Fruit fly (Drosophila melanogaster): Measurements from ENCODE around the gene CG33509.

CG33509 gene

dm6 chr2L:21039569-21040159 lies 46.6 kb downstream of the CG33509 start (continued):
- TF ChIP-seq sqz (GFP tag; optimal IDR thresholded peaks at IDR 0.05) (peak; percentile 55), CG15696 (tag; optimal IDR thresholded peaks at IDR 0.05) (peak; percentile 37), ci (GFP tag; IDR thresholded peaks at IDR 0.05) (0 out of 3 replicates have a peak, but pooled peaks have one; percentile 6), sens (GFP tag) (no peak), CG3847 (GFP tag; IDR thresholded peaks at IDR 0.05) (no peak), Med (GFP tag) (peak; percentile 57), odd (GFP tag; optimal IDR thresholded peaks at IDR 0.05) (no peak), repo (GFP tag; optimal IDR thresholded peaks at IDR 0.05) (no peak), CG4707 (GFP tag; optimal IDR thresholded peaks at IDR 0.05) (peak; percentile 10), CG12155 (GFP tag; optimal IDR thresholded peaks at IDR 0.05) (no peak), exex (tag; optimal IDR thresholded peaks at IDR 0.05) (peak; percentile 8), CG4360 (GFP tag; IDR thresholded peaks at IDR 0.05) (0 out of 2 replicates have a peak, but pooled peaks have one; percentile 28), CG2712 (tag; optimal IDR thresholded peaks at IDR 0.05) (peak; percentile 17), CG11696 (GFP tag; IDR thresholded peaks at IDR 0.05) (0 out of 2 replicates have a peak, but pooled peaks have one; percentile 33), H15 (GFP tag; IDR thresholded peaks at IDR 0.05) (no peak), CG2875 (GFP tag; optimal IDR thresholded peaks at IDR 0.05) (no peak), pros (GFP tag; optimal IDR thresholded peaks at IDR 0.05) (peak; percentile 94), CG9932 (GFP tag; IDR thresholded peaks at IDR 0.05) (no peak), CG2889 (GFP tag; IDR thresholded peaks at IDR 0.05) (no peak), Kr (GFP tag; optimal IDR thresholded peaks at IDR 0.05) (peak; percentile 88), chinmo (GFP tag; IDR thresholded peaks at IDR 0.05; ENCODE audit: partially characterized antibody) (no peak), CG3065 (GFP tag; optimal IDR thresholded peaks at IDR 0.05) (no peak), Sox102F (GFP tag; optimal IDR thresholded peaks at IDR 0.05) (no peak), otp (GFP tag; IDR thresholded peaks at IDR 0.05) (0 out of 3 replicates have a peak, but pooled peaks have one; percentile 23), Ada2b (GFP tag; IDR thresholded peaks at IDR 0.05) (no peak), CG15479 (GFP tag; optimal IDR thresholded peaks at IDR 0.05) (peak; percentile 72), pum (GFP tag; optimal IDR thresholded peaks at IDR 0.05) (no peak), CG12104 (GFP tag; optimal IDR thresholded peaks at IDR 0.05) (peak; percentile 11), CG1024 (GFP tag; IDR thresholded peaks at IDR 0.05) (no peak), trem (tag; optimal IDR thresholded peaks at IDR 0.05) (peak; percentile 1), Lhr (GFP tag; optimal IDR thresholded peaks at IDR 0.05) (no peak)

- TF ChIP-seq CG17802 (tag; optimal IDR thresholded peaks at IDR 0.05) (peak; percentile 12), ewg (GFP tag; optimal IDR thresholded peaks at IDR 0.05) (no peak), CG12236 (GFP tag; optimal IDR thresholded peaks at IDR 0.05) (peak; percentile 7), toy (GFP tag; IDR thresholded peaks at IDR 0.05) (no peak), CG31441 (GFP tag; IDR thresholded peaks at IDR 0.05) (peak; percentile 62), abd-A (tag; optimal IDR thresholded peaks at IDR 0.05) (no peak), en (GFP tag; optimal IDR thresholded peaks at IDR 0.05) (peak; percentile 54), CG34376 (GFP tag; optimal IDR thresholded peaks at IDR 0.05) (no peak), CG7556 (GFP tag; optimal IDR thresholded peaks at IDR 0.05) (peak; percentile 63), chn (GFP tag; optimal IDR thresholded peaks at IDR 0.05) (peak; percentile 57), CG10267 (tag; optimal IDR thresholded peaks at IDR 0.05) (peak; percentile 62), stc (GFP tag; IDR thresholded peaks at IDR 0.05) (0 out of 2 replicates have a peak, but pooled peaks have one; percentile 19), CG9797 (GFP tag; optimal IDR thresholded peaks at IDR 0.05) (no peak), HLH3B (GFP tag; IDR thresholded peaks at IDR 0.05) (peak; percentile 69), Pdp1 (GFP tag; optimal IDR thresholded peaks at IDR 0.05) (peak; percentile 63 to 66), sr (GFP tag; IDR thresholded peaks at IDR 0.05) (no peak), jing (GFP tag; optimal IDR thresholded peaks at IDR 0.05) (peak; percentile 38), CG4424 (GFP tag; optimal IDR thresholded peaks at IDR 0.05) (peak; percentile 63), CG17568 (GFP tag; optimal IDR thresholded peaks at IDR 0.05) (peak; percentile 43), Fer2 (tag; optimal IDR thresholded peaks at IDR 0.05) (no peak), CG1024 (GFP tag; IDR thresholded peaks at IDR 0.05) (peak; percentile 21; the same call in 1 of the 2 replicates), trem (tag; optimal IDR thresholded peaks at IDR 0.05) (peak; percentile 4)
These were observed 47.6 kb downstream of the CG33509 start for dm6 chr2L:21038723-21039122.
